Fruit fly (Drosophila melanogaster): Measurements from ENCODE around the gene GstT3.

GstT3 gene

dm6 chrX:20448828-20449427, 18.3 kb upstream of the GstT3 start, which contains the start of gene tbc:
tbc (plus strand) TSS chrX:20449331.
- TF ChIP-seq EcR (GFP tag; optimal IDR thresholded peaks at IDR 0.05) (no peak), psq (optimal IDR thresholded peaks at IDR 0.05) (no peak), Dll (optimal IDR thresholded peaks at IDR 0.05) (no peak), usp (GFP tag; optimal IDR thresholded peaks at IDR 0.05) (no peak), CG8478 (optimal IDR thresholded peaks at IDR 0.05) (no peak), pan (optimal IDR thresholded peaks at IDR 0.05) (no peak)

- TF ChIP-seq psq (optimal IDR thresholded peaks at IDR 0.05), result no peak
Observed at dm6 chrX:20466382-20466928, 800 bp upstream of the GstT3 start.

- no peak for TF ChIP-seq EcR (GFP tag; optimal IDR thresholded peaks at IDR 0.05)
- TF ChIP-seq CG8478 (optimal IDR thresholded peaks at IDR 0.05), result no peak
- TF ChIP-seq psq (optimal IDR thresholded peaks at IDR 0.05), result no peak
- no peak for TF ChIP-seq Dll (optimal IDR thresholded peaks at IDR 0.05)
- TF ChIP-seq pan (optimal IDR thresholded peaks at IDR 0.05), result no peak
- no peak for TF ChIP-seq usp (GFP tag; optimal IDR thresholded peaks at IDR 0.05)
Observed at dm6 chrX:20468192-20468591, 937 bp downstream of the GstT3 start.

dm6 chrX:20470701-20471100, 3.4 kb downstream of the GstT3 start:
- TF ChIP-seq usp (GFP tag; optimal IDR thresholded peaks at IDR 0.05) (no peak), EcR (GFP tag; optimal IDR thresholded peaks at IDR 0.05) (no peak), pan (optimal IDR thresholded peaks at IDR 0.05) (no peak), CG8478 (optimal IDR thresholded peaks at IDR 0.05) (no peak), Dll (optimal IDR thresholded peaks at IDR 0.05) (no peak), psq (optimal IDR thresholded peaks at IDR 0.05) (no peak)

- no peak for TF ChIP-seq psq (optimal IDR thresholded peaks at IDR 0.05)
Observed at dm6 chrX:20478674-20479073, 11.4 kb downstream of the GstT3 start.

- TF ChIP-seq CG8478 (optimal IDR thresholded peaks at IDR 0.05), result no peak
Observed at dm6 chrX:20480382-20480781, 13.1 kb downstream of the GstT3 start.

dm6 chrX:20481404-20481803, 14.1 kb downstream of the GstT3 start:
- TF ChIP-seq psq (optimal IDR thresholded peaks at IDR 0.05), result no peak
- TF ChIP-seq CG8478 (optimal IDR thresholded peaks at IDR 0.05), result no peak
- no peak for TF ChIP-seq Dll (optimal IDR thresholded peaks at IDR 0.05)
- no peak for TF ChIP-seq usp (GFP tag; optimal IDR thresholded peaks at IDR 0.05)
- no peak for TF ChIP-seq EcR (GFP tag; optimal IDR thresholded peaks at IDR 0.05)
- no peak for TF ChIP-seq pan (optimal IDR thresholded peaks at IDR 0.05)

- TF ChIP-seq usp (GFP tag; optimal IDR thresholded peaks at IDR 0.05) (no peak), pan (optimal IDR thresholded peaks at IDR 0.05) (no peak), EcR (GFP tag; optimal IDR thresholded peaks at IDR 0.05) (no peak), psq (optimal IDR thresholded peaks at IDR 0.05) (no peak), CG8478 (optimal IDR thresholded peaks at IDR 0.05) (no peak), Dll (optimal IDR thresholded peaks at IDR 0.05) (no peak)
Observed at dm6 chrX:20482790-20483564, 15.7 kb downstream of the GstT3 start.

- TF ChIP-seq usp (GFP tag; optimal IDR thresholded peaks at IDR 0.05) (no peak), pan (optimal IDR thresholded peaks at IDR 0.05) (no peak), psq (optimal IDR thresholded peaks at IDR 0.05) (no peak), Dll (optimal IDR thresholded peaks at IDR 0.05) (no peak), EcR (GFP tag; optimal IDR thresholded peaks at IDR 0.05) (no peak), CG8478 (optimal IDR thresholded peaks at IDR 0.05) (no peak)
Observed at dm6 chrX:20485880-20486279, 18.6 kb downstream of the GstT3 start, which contains the start of gene CG15461. CG15461 (plus strand) TSS chrX:20486180.

dm6 chrX:20488701-20489122, 21.5 kb downstream of the GstT3 start:
- TF ChIP-seq psq (optimal IDR thresholded peaks at IDR 0.05) (no peak), EcR (GFP tag; optimal IDR thresholded peaks at IDR 0.05) (no peak), usp (GFP tag; optimal IDR thresholded peaks at IDR 0.05) (no peak), Dll (optimal IDR thresholded peaks at IDR 0.05) (no peak)

dm6 chrX:20489382-20489994, 22.2 kb downstream of the GstT3 start:
- no peak for TF ChIP-seq CG8478 (optimal IDR thresholded peaks at IDR 0.05)
- TF ChIP-seq pan (optimal IDR thresholded peaks at IDR 0.05), result peak; percentile 72

dm6 chrX:20489995-20490393, 22.7 kb downstream of the GstT3 start:
- no peak for TF ChIP-seq Dll (optimal IDR thresholded peaks at IDR 0.05)
- TF ChIP-seq usp (GFP tag; optimal IDR thresholded peaks at IDR 0.05), result no peak
- TF ChIP-seq EcR (GFP tag; optimal IDR thresholded peaks at IDR 0.05), result no peak
- TF ChIP-seq psq (optimal IDR thresholded peaks at IDR 0.05), result no peak

- TF ChIP-seq CG8478 (optimal IDR thresholded peaks at IDR 0.05) (no peak), EcR (GFP tag; optimal IDR thresholded peaks at IDR 0.05) (no peak), pan (optimal IDR thresholded peaks at IDR 0.05) (no peak), usp (GFP tag; optimal IDR thresholded peaks at IDR 0.05) (no peak), psq (optimal IDR thresholded peaks at IDR 0.05) (no peak), Dll (optimal IDR thresholded peaks at IDR 0.05) (no peak)
Observed at dm6 chrX:20490883-20491282, 23.6 kb downstream of the GstT3 start.

All from whole organism.